Worm (Caenorhabditis elegans): ENCODE results near the gene rpl-6.

Gene rpl-6

ce11 chrIII:7184022-7184421 lies 24.2 kb upstream of the rpl-6 start, which contains the start of gene yju-2 (continued):
- TF ChIP-seq F57C9.4 (tag; optimal IDR thresholded peaks at IDR 0.05) (no peak), dpl-1 (GFP tag; optimal IDR thresholded peaks at IDR 0.05) (no peak), ztf-6 (GFP tag; IDR thresholded peaks at IDR 0.05) (no peak), C17E4.6 (GFP tag; IDR thresholded peaks at IDR 0.05) (no peak), attf-6 (GFP tag; IDR thresholded peaks at IDR 0.05) (no peak), mel-28 (tag; optimal IDR thresholded peaks at IDR 0.05; ENCODE audit: borderline replicate concordance) (no peak), F52B5.7 (tag; optimal IDR thresholded peaks at IDR 0.05) (no peak), B0336.3 (GFP tag; IDR thresholded peaks at IDR 0.05) (0 out of 2 replicates have a peak, but pooled peaks have one; percentile 22), ZK185.1 (tag; optimal IDR thresholded peaks at IDR 0.05; ENCODE audit: poor library complexity, severe bottlenecking) (no peak), T07F8.4 (tag; optimal IDR thresholded peaks at IDR 0.05) (no peak), lin-40 (tag; optimal IDR thresholded peaks at IDR 0.05) (no peak), F22D6.2 (tag; optimal IDR thresholded peaks at IDR 0.05) (no peak), C06A6.2 (GFP tag; conservative IDR thresholded peaks at IDR 0.05) (no peak), bed-1 (GFP tag; IDR thresholded peaks at IDR 0.05) (no peak), aptf-2 (GFP tag; conservative IDR thresholded peaks at IDR 0.05) (no peak), F37B4.10 (GFP tag; IDR thresholded peaks at IDR 0.05) (no peak), hrde-1 (tag; optimal IDR thresholded peaks at IDR 0.05; ENCODE audit: borderline replicate concordance) (no peak), attf-3 (GFP tag; conservative IDR thresholded peaks at IDR 0.05) (no peak), xnd-1 (tag; optimal IDR thresholded peaks at IDR 0.05) (no peak), snpc-3.4 (tag; optimal IDR thresholded peaks at IDR 0.05) (no peak), Y56A3A.18 (GFP tag; IDR thresholded peaks at IDR 0.05) (no peak), him-1 (tag; optimal IDR thresholded peaks at IDR 0.05) (no peak), F57A8.1 (GFP tag; optimal IDR thresholded peaks at IDR 0.05) (no peak), pha-4 (tag; optimal IDR thresholded peaks at IDR 0.05) (no peak), ceh-40 (GFP tag; IDR thresholded peaks at IDR 0.05) (no peak), F23B12.7 (tag; optimal IDR thresholded peaks at IDR 0.05; ENCODE audit: insufficient read depth) (peak; percentile 35), Y53F4B.3 (GFP tag; IDR thresholded peaks at IDR 0.05) (no peak), unc-62 (GFP tag; optimal IDR thresholded peaks at IDR 0.05) (no peak), cebp-1 (GFP tag; IDR thresholded peaks at IDR 0.05) (no peak), cebp-1 (tag; optimal IDR thresholded peaks at IDR 0.05) (peak; percentile 58), ztf-26 (tag; optimal IDR thresholded peaks at IDR 0.05) (no peak), attf-5 (GFP tag; optimal IDR thresholded peaks at IDR 0.05) (peak; percentile 12), nfya-2 (GFP tag; IDR thresholded peaks at IDR 0.05) (no peak), zfh-2 (GFP tag; conservative IDR thresholded peaks at IDR 0.05) (no peak), rcor-1 (GFP tag; IDR thresholded peaks at IDR 0.05) (no peak), madf-6 (GFP tag; IDR thresholded peaks at IDR 0.05) (no peak), ets-4 (GFP tag; optimal IDR thresholded peaks at IDR 0.05) (no peak), nhr-90 (tag; optimal IDR thresholded peaks at IDR 0.05) (no peak), fkh-3 (tag; optimal IDR thresholded peaks at IDR 0.05) (no peak), lsy-27 (tag; optimal IDR thresholded peaks at IDR 0.05; ENCODE audit: borderline replicate concordance, insufficient read depth) (no peak)

ce11 chrIII:7185473-7185872 lies 22.8 kb upstream of the rpl-6 start, which contains the start of gene F37C12.14:
TSS of gene F37C12.14 (minus strand) at chrIII:7185573.
- no peak for TF ChIP-seq nhr-179 (tag; optimal IDR thresholded peaks at IDR 0.05)
- no peak for TF ChIP-seq ceh-100 (GFP tag; IDR thresholded peaks at IDR 0.05)
- TF ChIP-seq T07F8.4 (tag; optimal IDR thresholded peaks at IDR 0.05) = no peak
- no peak for TF ChIP-seq tlf-1 (GFP tag; optimal IDR thresholded peaks at IDR 0.05)
- no peak for TF ChIP-seq cebp-2 (GFP tag; IDR thresholded peaks at IDR 0.05)
- no peak for TF ChIP-seq rpc-1 (optimal IDR thresholded peaks at IDR 0.05)
- TF ChIP-seq rpc-1 (tag; optimal IDR thresholded peaks at IDR 0.05) = no peak
- no peak for TF ChIP-seq lir-1 (GFP tag; conservative IDR thresholded peaks at IDR 0.05)
- TF ChIP-seq ccch-3 (GFP tag; optimal IDR thresholded peaks at IDR 0.05) = no peak
- TF ChIP-seq him-1 (tag; optimal IDR thresholded peaks at IDR 0.05) = no peak
- TF ChIP-seq sea-2 (GFP tag; IDR thresholded peaks at IDR 0.05) = no peak
- no peak for TF ChIP-seq Y53F4B.3 (GFP tag; IDR thresholded peaks at IDR 0.05)
- no peak for TF ChIP-seq lag-1 (GFP tag; IDR thresholded peaks at IDR 0.05)
- no peak for TF ChIP-seq ceh-79 (tag; optimal IDR thresholded peaks at IDR 0.05)
- TF ChIP-seq unc-130 (GFP tag; optimal IDR thresholded peaks at IDR 0.05) = no peak
- no peak for TF ChIP-seq ZK185.1 (tag; optimal IDR thresholded peaks at IDR 0.05; ENCODE audit: poor library complexity, severe bottlenecking)

Data from whole organism, young adult.